Worm (Caenorhabditis elegans): ENCODE measurements around the gene zipt-13.

- TF ChIP-seq aly-1 (tag; optimal IDR thresholded peaks at IDR 0.05) (no peak), ceh-36 (tag; optimal IDR thresholded peaks at IDR 0.05) (no peak), ama-1 (optimal IDR thresholded peaks at IDR 0.05) (no peak), scrt-1 (GFP tag; IDR thresholded peaks at IDR 0.05) (no peak), hmbx-1 (tag; optimal IDR thresholded peaks at IDR 0.05) (no peak), ceh-13 (GFP tag; optimal IDR thresholded peaks at IDR 0.05) (no peak), tbx-11 (GFP tag; IDR thresholded peaks at IDR 0.05) (no peak), hnd-1 (tag; optimal IDR thresholded peaks at IDR 0.05) (no peak), flt-1 (GFP tag; IDR thresholded peaks at IDR 0.05) (no peak), ets-7 (tag; optimal IDR thresholded peaks at IDR 0.05) (no peak), F13C5.2 (tag; optimal IDR thresholded peaks at IDR 0.05) (no peak)
Observed at ce11 chrX:10260035-10260434, 23.3 kb upstream of the zipt-13 start, which contains the start of gene C32A9.1.
